Worm (Caenorhabditis elegans) whole organism, L4 larva: ENCODE measurements around the gene alh-3.
A peak's percentile ranks its signal among the peaks of the same experiment; 100 is the strongest.

Experiments used
- Y105C5A.15 ChIP-seq: fragments of 200-800 bp; sonication (Bioruptor generic); IDR thresholded peaks from 2 replicates; pipeline ENCODE4 v1.3.6; 2022; ENCODE audit warnings: missing genetic modification characterization, missing compliant biosample characterization
- Y48G9A.11 ChIP-seq: fragments of 200-800 bp; sonication (Bioruptor generic); IDR thresholded peaks from 2 replicates; pipeline ENCODE4 v1.3.6; 2022; ENCODE audit warnings: missing genetic modification reagents, missing genetic modification characterization, missing compliant biosample characterization
- aha-1 ChIP-seq: fragments of 150-350 bp; peaks from one replicate; lab custom pipeline; 2014; ENCODE audit warnings: missing biosample characterization, missing genetic modification characterization
- aly-2 ChIP-seq: sonication (generic microtip); optimal IDR thresholded peaks from 2 replicates; lab custom pipeline; 2018; ENCODE audit warnings: missing biosample characterization, missing genetic modification characterization
- ceh-20 ChIP-seq: fragments of 200-800 bp; sonication (Bioruptor generic); IDR thresholded peaks from 2 replicates; pipeline ENCODE4 v1.3.6; 2022; ENCODE audit warnings: missing genetic modification reagents, missing genetic modification characterization, missing compliant biosample characterization
- ceh-82 ChIP-seq: sonication (generic microtip); optimal IDR thresholded peaks from 2 replicates; lab custom pipeline; 2017; ENCODE audit warnings: missing biosample characterization, missing genetic modification characterization
- ces-1 ChIP-seq: fragments of 150-350 bp; sonication (generic microtip); optimal IDR thresholded peaks from 4 replicates; lab custom pipeline; 2014; ENCODE audit warnings: missing biosample characterization, missing genetic modification reagents, missing genetic modification characterization
- ctbp-1 ChIP-seq: fragments of 200-800 bp; sonication (Bioruptor generic); IDR thresholded peaks from 2 replicates; pipeline ENCODE4 v1.3.6; 2022; ENCODE audit warnings: missing genetic modification reagents, missing genetic modification characterization, missing compliant biosample characterization
- daf-16 ChIP-seq, 3 experiments: sonication (generic microtip); optimal IDR thresholded peaks; 2 replicates each; lab custom pipeline; 2016 to 2017; ENCODE audit warnings: missing genetic modification characterization in 3 of 3, missing genetic modification reagents in 3 of 3, mild to moderate bottlenecking in 2 of 3, missing compliant biosample characterization in 2 of 3, missing biosample characterization in 1 of 3, moderate library complexity in 1 of 3
- dmd-6 ChIP-seq: fragments of 200-800 bp; sonication (Bioruptor generic); IDR thresholded peaks from 2 replicates; pipeline ENCODE4 v1.3.6; 2022; ENCODE audit warnings: missing genetic modification reagents, missing genetic modification characterization, missing compliant biosample characterization
- dve-1 ChIP-seq: sonication (generic microtip); optimal IDR thresholded peaks from 2 replicates; lab custom pipeline; 2017; ENCODE audit warnings: antibody characterized with exemption, mild to moderate bottlenecking, missing genetic modification characterization, missing compliant biosample characterization; ENCODE audit not compliant: insufficient read depth
- hlh-11 ChIP-seq: fragments of 200-800 bp; sonication (Bioruptor generic); optimal IDR thresholded peaks from 2 replicates; lab custom pipeline; 2018; ENCODE audit warnings: mild to moderate bottlenecking, missing genetic modification characterization, missing compliant biosample characterization
- hlh-30 ChIP-seq: sonication (generic microtip); optimal IDR thresholded peaks from 2 replicates; lab custom pipeline; 2017; ENCODE audit warnings: antibody characterized with exemption, mild to moderate bottlenecking, missing genetic modification characterization, missing compliant biosample characterization; ENCODE audit not compliant: insufficient read depth
- hmg-1.1 ChIP-seq: fragments of 200-800 bp; sonication (Bioruptor generic); IDR thresholded peaks from 2 replicates; pipeline ENCODE4 v1.3.6; 2022; ENCODE audit warnings: missing genetic modification reagents, missing genetic modification characterization, missing compliant biosample characterization
- lin-1 ChIP-seq: fragments of 200-800 bp; sonication (Bioruptor generic); IDR thresholded peaks from 2 replicates; pipeline ENCODE4 v1.3.6; 2022; ENCODE audit warnings: missing genetic modification reagents, missing genetic modification characterization, missing compliant biosample characterization
- lin-38 ChIP-seq: fragments of 200-800 bp; sonication (Bioruptor generic); IDR thresholded peaks from 2 replicates; pipeline ENCODE4 v1.3.6; 2022; ENCODE audit warnings: missing genetic modification reagents, missing genetic modification characterization, missing compliant biosample characterization
- lsy-2 ChIP-seq, 2 experiments: fragments of 150-350 bp in 1 of 2; sonication (generic microtip) in 1 of 2; optimal IDR thresholded peaks; 2 replicates each; lab custom pipeline; 2014 to 2017; ENCODE audit warnings: missing biosample characterization in 2 of 2, missing genetic modification characterization in 2 of 2
- mdl-1 ChIP-seq, 2 experiments: fragments of 150-350 bp in 1 of 2; sonication (generic microtip) in 1 of 2; optimal IDR thresholded peaks; 2 replicates each; lab custom pipeline; 2014 to 2017; ENCODE audit warnings: missing biosample characterization in 2 of 2, missing genetic modification characterization in 2 of 2
- mdt-29 ChIP-seq: fragments of 200-800 bp; sonication (Bioruptor generic); IDR thresholded peaks from 2 replicates; pipeline ENCODE4 v1.3.6; 2022; ENCODE audit warnings: missing genetic modification reagents, missing genetic modification characterization, missing compliant biosample characterization
- mep-1 ChIP-seq: fragments of 150-350 bp; sonication (generic microtip); optimal IDR thresholded peaks from 3 replicates; lab custom pipeline; 2014; ENCODE audit warnings: missing biosample characterization, missing genetic modification characterization
- mes-2 ChIP-seq: sonication (generic microtip); optimal IDR thresholded peaks from 2 replicates; lab custom pipeline; 2016; ENCODE audit warnings: missing genotype, mild to moderate bottlenecking, missing genetic modification characterization, missing compliant biosample characterization; ENCODE audit not compliant: poor library complexity, severe bottlenecking
- mxl-3 ChIP-seq: fragments of 200-800 bp; sonication (Bioruptor generic); optimal IDR thresholded peaks from 2 replicates; lab custom pipeline; 2018; ENCODE audit warnings: mild to moderate bottlenecking, missing genetic modification characterization, missing compliant biosample characterization
- nhr-10 ChIP-seq: fragments of 150-350 bp; optimal IDR thresholded peaks from 2 replicates; lab custom pipeline; 2014; ENCODE audit warnings: missing biosample characterization, missing genetic modification characterization
- nhr-102 ChIP-seq: sonication (generic microtip); optimal IDR thresholded peaks from 2 replicates; lab custom pipeline; 2016; ENCODE audit warnings: mild to moderate bottlenecking, missing genetic modification characterization, moderate library complexity, missing compliant biosample characterization
- nhr-11 ChIP-seq: fragments of 150-350 bp; optimal IDR thresholded peaks from 2 replicates; lab custom pipeline; 2014; ENCODE audit warnings: missing biosample characterization, missing genetic modification characterization
- nhr-111 ChIP-seq: fragments of 200-800 bp; sonication (Bioruptor generic); optimal IDR thresholded peaks from 2 replicates; lab custom pipeline; 2018; ENCODE audit warnings: mild to moderate bottlenecking, missing genetic modification characterization, missing compliant biosample characterization
- nhr-25 ChIP-seq: sonication (generic microtip); optimal IDR thresholded peaks from 2 replicates; lab custom pipeline; 2017; ENCODE audit warnings: missing genetic modification characterization, mild to moderate bottlenecking, missing compliant biosample characterization, antibody characterized with exemption, moderate library complexity, borderline replicate concordance; ENCODE audit not compliant: insufficient read depth
- nhr-28 ChIP-seq: fragments of 150-350 bp; optimal IDR thresholded peaks from 2 replicates; lab custom pipeline; 2014; ENCODE audit warnings: missing biosample characterization, missing genetic modification characterization
- nhr-42 ChIP-seq: fragments of 200-800 bp; sonication (Bioruptor generic); IDR thresholded peaks from 2 replicates; pipeline ENCODE4 v1.3.6; 2022; ENCODE audit warnings: missing genetic modification characterization, missing compliant biosample characterization
- nhr-48 ChIP-seq: sonication (generic microtip); optimal IDR thresholded peaks from 2 replicates; lab custom pipeline; 2016; ENCODE audit warnings: mild to moderate bottlenecking, missing genetic modification characterization, missing compliant biosample characterization
- nhr-77 ChIP-seq: fragments of 150-350 bp; optimal IDR thresholded peaks from 2 replicates; lab custom pipeline; 2014; ENCODE audit warnings: missing biosample characterization, missing genetic modification characterization
- pha-4 ChIP-seq, 2 experiments: fragments of 150-350 bp in 1 of 2; fragments of 200-800 bp in 1 of 2; sonication (Bioruptor generic) in 1 of 2; IDR thresholded peaks in 1 of 2; optimal IDR thresholded peaks in 1 of 2; 2 replicates each; pipeline versions ENCODE4 v1.3.6 to Lab custom; 2014 to 2022; ENCODE audit warnings: missing genetic modification characterization in 2 of 2, missing genetic modification reagents in 2 of 2, missing biosample characterization in 1 of 2, missing compliant biosample characterization in 1 of 2
- php-3 ChIP-seq: fragments of 200-800 bp; sonication (Bioruptor generic); IDR thresholded peaks from 2 replicates; pipeline ENCODE4 v1.3.6; 2022; ENCODE audit warnings: missing genetic modification reagents, missing genetic modification characterization, missing compliant biosample characterization
- pqm-1 ChIP-seq: sonication (generic microtip); optimal IDR thresholded peaks from 2 replicates; lab custom pipeline; 2017; ENCODE audit warnings: missing biosample characterization, missing genetic modification characterization
- skn-1 ChIP-seq: fragments of 150-350 bp; optimal IDR thresholded peaks from 2 replicates; lab custom pipeline; 2014; ENCODE audit warnings: missing biosample characterization, missing genetic modification characterization
- snpc-1.2 ChIP-seq: fragments of 200-800 bp; sonication (Bioruptor generic); IDR thresholded peaks from 2 replicates; pipeline ENCODE4 v1.3.6; 2022; ENCODE audit warnings: missing genetic modification reagents, missing genetic modification characterization, missing compliant biosample characterization
- tra-1 ChIP-seq: fragments of 200-800 bp; sonication (Bioruptor generic); IDR thresholded peaks from 2 replicates; pipeline ENCODE4 v1.3.6; 2022; ENCODE audit warnings: missing genetic modification reagents, missing genetic modification characterization, missing compliant biosample characterization
- vab-7 ChIP-seq: fragments of 200-800 bp; sonication (Bioruptor generic); IDR thresholded peaks from 2 replicates; pipeline ENCODE4 v1.3.6; 2022; ENCODE audit warnings: missing genetic modification reagents, missing genetic modification characterization, missing compliant biosample characterization
- zfp-3 ChIP-seq: fragments of 200-800 bp; sonication (Bioruptor generic); conservative IDR thresholded peaks from 2 replicates; pipeline ENCODE4 v1.3.6; 2022; ENCODE audit warnings: missing genetic modification reagents, missing genetic modification characterization, missing compliant biosample characterization

alh-3 gene

ce11 chrIV:11019962-11020550 lies 2.3 kb upstream of the alh-3 start, which contains the start of gene F13H10.8:
TSS of gene F13H10.8 (plus strand) at chrIV:11020517.
- peak; percentile 30 for TF ChIP-seq hlh-30 (tag; lab: Kevin White, UChicago)
- TF ChIP-seq dve-1 (tag; lab: Kevin White, UChicago): peak; percentile 66
- no peak for TF ChIP-seq hmg-1.1 (GFP tag; lab: Robert Waterston, UW)
- TF ChIP-seq mdt-29 (GFP tag; lab: Robert Waterston, UW): no peak
- peak; percentile 92 for TF ChIP-seq lin-38
- 0 out of 2 replicates have a peak, but pooled peaks have one; percentile 8 for TF ChIP-seq pha-4 (GFP tag; IDR thresholded peaks at IDR 0.05; lab: Robert Waterston, UW)
- TF ChIP-seq pha-4 (tag; optimal IDR thresholded peaks at IDR 0.05; lab: Kevin White, UChicago): peak; percentile 85
- peak; percentile 69 for TF ChIP-seq nhr-28 (tag; lab: Kevin White, UChicago)
- peak in 1 of 2 experiments; percentile 44 for TF ChIP-seq mdl-1 (tag; optimal IDR thresholded peaks at IDR 0.05; lab: Kevin White, UChicago)
- TF ChIP-seq php-3 (GFP tag; lab: Robert Waterston, UW): peak; percentile 47; the same call in 1 of the 2 replicates
- TF ChIP-seq lin-1 (GFP tag; lab: Robert Waterston, UW): 0 out of 2 replicates have a peak, but pooled peaks have one; percentile 51
- TF ChIP-seq mes-2 (tag; lab: Kevin White, UChicago): peak; percentile 32
- peak; percentile 7 for TF ChIP-seq mxl-3 (GFP tag; lab: Kevin White, UChicago)
- peak; percentile 58 for TF ChIP-seq pqm-1
- no peak for TF ChIP-seq ces-1
- TF ChIP-seq nhr-11: no peak
- no peak for TF ChIP-seq skn-1 (tag; lab: Kevin White, UChicago)
- TF ChIP-seq dmd-6: peak; percentile 76
- peak; percentile 3 for TF ChIP-seq nhr-77 (tag; lab: Kevin White, UChicago)
- TF ChIP-seq aha-1 (tag; lab: Kevin White, UChicago): no peak
- TF ChIP-seq hlh-11 (tag; lab: Kevin White, UChicago): peak; percentile 69
- TF ChIP-seq daf-16 (GFP tag; optimal IDR thresholded peaks at IDR 0.05; lab: Kevin White, UChicago): no peak
- peak; percentile 66 for TF ChIP-seq daf-16 (tag; optimal IDR thresholded peaks at IDR 0.05; lab: Kevin White, UChicago)
- TF ChIP-seq aly-2 (tag; lab: Kevin White, UChicago): no peak
- TF ChIP-seq mep-1 (tag; lab: Kevin White, UChicago): peak; percentile 21
- peak in 1 of 2 experiments; percentile 38 for TF ChIP-seq lsy-2 (tag; optimal IDR thresholded peaks at IDR 0.05; lab: Kevin White, UChicago)

ce11 chrIV:11021512-11022268 lies 713 bp upstream of the alh-3 start, which contains the start of gene mogs-1:
TSS of gene mogs-1 (minus strand) at chrIV:11021928.
- TF ChIP-seq zfp-3 (GFP tag; lab: Robert Waterston, UW) (0 out of 2 replicates have a peak, but pooled peaks have one; percentile 31), daf-16 (GFP tag; optimal IDR thresholded peaks at IDR 0.05; lab: Kevin White, UChicago) (no peak), daf-16 (tag; optimal IDR thresholded peaks at IDR 0.05; lab: Kevin White, UChicago) (peak; percentile 78), nhr-77 (tag; lab: Kevin White, UChicago) (peak; percentile 1), php-3 (GFP tag; lab: Robert Waterston, UW) (no peak), mdt-29 (GFP tag; lab: Robert Waterston, UW) (0 out of 2 replicates have a peak, but pooled peaks have one; percentile 53), hlh-30 (tag; lab: Kevin White, UChicago) (peak; percentile 80), mxl-3 (GFP tag; lab: Kevin White, UChicago) (peak; percentile 81), nhr-10 (tag; lab: Kevin White, UChicago) (no peak), aha-1 (tag; lab: Kevin White, UChicago) (peak; percentile 70), mdl-1 (tag; optimal IDR thresholded peaks at IDR 0.05; lab: Kevin White, UChicago) (peak in 1 of 2 experiments; percentile 87), tra-1 (GFP tag; lab: Robert Waterston, UW) (0 out of 2 replicates have a peak, but pooled peaks have one; percentile 5), nhr-102 (peak; percentile 14), Y48G9A.11 (GFP tag; lab: Robert Waterston, UW) (0 out of 2 replicates have a peak, but pooled peaks have one; percentile 21), hlh-11 (tag; lab: Kevin White, UChicago) (peak; percentile 69), ctbp-1 (GFP tag; lab: Robert Waterston, UW) (peak; percentile 38; the same call in 1 of the 2 replicates), Y105C5A.15 (no peak), nhr-28 (tag; lab: Kevin White, UChicago) (peak; percentile 66), ceh-20 (GFP tag; lab: Robert Waterston, UW) (0 out of 2 replicates have a peak, but pooled peaks have one; percentile 35), nhr-111 (GFP tag; lab: Kevin White, UChicago) (no peak), mes-2 (tag; lab: Kevin White, UChicago) (peak; percentile 23), mep-1 (tag; lab: Kevin White, UChicago) (peak; percentile 26), nhr-42 (GFP tag; lab: Robert Waterston, UW) (0 out of 2 replicates have a peak, but pooled peaks have one; percentile 36), vab-7 (no peak), aly-2 (tag; lab: Kevin White, UChicago) (no peak), dve-1 (tag; lab: Kevin White, UChicago) (peak; percentile 69), nhr-25 (tag; lab: Kevin White, UChicago) (peak; percentile 44), ceh-82 (tag; lab: Kevin White, UChicago) (no peak), nhr-48 (peak; percentile 24), snpc-1.2 (GFP tag; lab: Robert Waterston, UW) (no peak)
